Fruit fly (Drosophila melanogaster) whole organism, embryonic: ENCODE measurements around the gene Art1.
A peak's percentile ranks its signal among the peaks of the same experiment; 100 is the strongest.

ENCODE experiments used
- ATbp ChIP-seq: fragments of 200-800 bp; sonication (Bioruptor generic); optimal IDR thresholded peaks from 2 replicates; lab custom pipeline; 2017; ENCODE audit warnings: missing biosample characterization, mild to moderate bottlenecking, missing genetic modification characterization, missing genetic modification reagents
- Bteb2 ChIP-seq: fragments of 200-800 bp; sonication (Bioruptor generic); optimal IDR thresholded peaks from 2 replicates; lab custom pipeline; 2016; ENCODE audit warnings: missing biosample characterization, missing genetic modification characterization
- CG12071 ChIP-seq: fragments of 200-800 bp; sonication (Bioruptor generic); optimal IDR thresholded peaks from 3 replicates; lab custom pipeline; 2018; ENCODE audit warnings: missing biosample characterization, mild to moderate bottlenecking, missing genetic modification characterization
- CG13775 ChIP-seq: fragments of 200-800 bp; sonication (Bioruptor generic); optimal IDR thresholded peaks from 3 replicates; lab custom pipeline; 2017; ENCODE audit warnings: missing biosample characterization, mild to moderate bottlenecking, missing genetic modification characterization
- CG13894 ChIP-seq: fragments of 200-800 bp; sonication (Bioruptor generic); optimal IDR thresholded peaks from 3 replicates; lab custom pipeline; 2018; ENCODE audit warnings: missing biosample characterization, mild to moderate bottlenecking, missing genetic modification characterization, moderate library complexity
- CG15269 ChIP-seq: fragments of 200-800 bp; sonication (Bioruptor generic); optimal IDR thresholded peaks from 2 replicates; lab custom pipeline; 2018; ENCODE audit warnings: missing biosample characterization, mild to moderate bottlenecking, missing genetic modification characterization, moderate library complexity
- CG17385 ChIP-seq: fragments of 200-800 bp; sonication (Bioruptor generic); optimal IDR thresholded peaks from 3 replicates; lab custom pipeline; 2018; ENCODE audit warnings: missing biosample characterization, mild to moderate bottlenecking, missing genetic modification characterization
- CG18262 ChIP-seq: fragments of 200-800 bp; optimal IDR thresholded peaks from 3 replicates; lab custom pipeline; 2019; ENCODE audit warnings: missing biosample characterization, mild to moderate bottlenecking, missing genetic modification characterization, moderate library complexity
- CG18599 ChIP-seq: fragments of 200-800 bp; sonication (Bioruptor generic); optimal IDR thresholded peaks from 3 replicates; lab custom pipeline; 2017; ENCODE audit warnings: missing biosample characterization, missing genetic modification characterization, mild to moderate bottlenecking, moderate library complexity, missing genetic modification reagents
- CG2116 ChIP-seq: fragments of 200-800 bp; sonication (Bioruptor generic); optimal IDR thresholded peaks from 3 replicates; lab custom pipeline; 2018; ENCODE audit warnings: missing biosample characterization, mild to moderate bottlenecking, missing genetic modification characterization
- CG31224 ChIP-seq: fragments of 200-800 bp; sonication (Bioruptor generic); IDR thresholded peaks from 2 replicates; pipeline ENCODE4 v1.3.6; 2022; ENCODE audit warnings: missing biosample characterization, missing genetic modification characterization
- CG31388 ChIP-seq: fragments of 200-800 bp; sonication (Bioruptor generic); optimal IDR thresholded peaks from 2 replicates; lab custom pipeline; 2016; ENCODE audit warnings: missing biosample characterization, missing genetic modification characterization
- CG43689 ChIP-seq: fragments of 200-800 bp; sonication (Bioruptor generic); IDR thresholded peaks from 2 replicates; pipeline ENCODE4 v1.3.6; 2022; ENCODE audit warnings: missing biosample characterization, missing genetic modification characterization
- CG4730 ChIP-seq: fragments of 200-800 bp; sonication (Bioruptor generic); IDR thresholded peaks from 2 replicates; pipeline ENCODE4 v1.3.6; 2022; ENCODE audit warnings: missing biosample characterization, missing genetic modification characterization
- CG5180 ChIP-seq: fragments of 200-800 bp; sonication (Bioruptor generic); optimal IDR thresholded peaks from 3 replicates; lab custom pipeline; 2017; ENCODE audit warnings: missing biosample characterization, missing genetic modification characterization, mild to moderate bottlenecking, moderate library complexity, missing genetic modification reagents
- CG6254 ChIP-seq: fragments of 200-800 bp; sonication (Bioruptor generic); optimal IDR thresholded peaks from 3 replicates; lab custom pipeline; 2017; ENCODE audit warnings: mild to moderate bottlenecking, missing biosample characterization, missing genetic modification reagents, missing genetic modification characterization
- CG6689 ChIP-seq: fragments of 200-800 bp; sonication (Bioruptor generic); IDR thresholded peaks from 2 replicates; pipeline ENCODE4 v1.3.6; 2022; ENCODE audit warnings: missing biosample characterization, missing genetic modification characterization
- CG7839 ChIP-seq: fragments of 200-800 bp; sonication (Bioruptor generic); optimal IDR thresholded peaks from 3 replicates; lab custom pipeline; 2018; ENCODE audit warnings: missing biosample characterization, mild to moderate bottlenecking, missing genetic modification characterization, moderate library complexity
- CG7928 ChIP-seq: fragments of 200-800 bp; sonication (Bioruptor generic); optimal IDR thresholded peaks from 2 replicates; lab custom pipeline; 2017; ENCODE audit warnings: missing biosample characterization, mild to moderate bottlenecking, missing genetic modification characterization
- CG8478 ChIP-seq: fragments of >200 bp; optimal IDR thresholded peaks from 2 replicates; lab custom pipeline; 2018
- CG8944 ChIP-seq: fragments of 200-800 bp; sonication (Bioruptor generic); optimal IDR thresholded peaks from 3 replicates; lab custom pipeline; 2016; ENCODE audit warnings: missing biosample characterization, missing genetic modification characterization
- CG9727 ChIP-seq: fragments of 200-800 bp; sonication (Bioruptor generic); optimal IDR thresholded peaks from 3 replicates; lab custom pipeline; 2017; ENCODE audit warnings: missing biosample characterization, mild to moderate bottlenecking, missing genetic modification characterization
- Doc2 ChIP-seq: fragments of 200-800 bp; sonication (Bioruptor generic); IDR thresholded peaks from 2 replicates; pipeline ENCODE4 v1.3.6; 2022; ENCODE audit warnings: missing biosample characterization, missing genetic modification characterization
- Drgx ChIP-seq: fragments of 200-800 bp; sonication (Bioruptor generic); IDR thresholded peaks from 2 replicates; pipeline ENCODE4 v1.3.6; 2022; ENCODE audit warnings: missing biosample characterization, missing genetic modification characterization
- Ets65A ChIP-seq: fragments of 200-800 bp; sonication (Bioruptor generic); peaks from one replicate; lab custom pipeline; 2016; ENCODE audit warnings: missing biosample characterization, missing genetic modification characterization
- Hsf ChIP-seq: fragments of 200-800 bp; sonication (Bioruptor generic); optimal IDR thresholded peaks from 3 replicates; lab custom pipeline; 2016; ENCODE audit warnings: missing biosample characterization, missing genetic modification characterization
- MBD-R2 ChIP-seq: fragments of 200-800 bp; sonication (Bioruptor generic); IDR thresholded peaks from 2 replicates; pipeline ENCODE4 v1.3.6; 2022; ENCODE audit warnings: missing biosample characterization, missing genetic modification characterization
- Mad ChIP-seq: fragments of 200-800 bp; sonication (Bioruptor generic); optimal IDR thresholded peaks from 2 replicates; lab custom pipeline; 2016; ENCODE audit warnings: missing biosample characterization, missing genetic modification characterization
- Meics ChIP-seq: fragments of 200-800 bp; sonication (Bioruptor generic); optimal IDR thresholded peaks from 2 replicates; lab custom pipeline; 2017; ENCODE audit warnings: missing biosample characterization, mild to moderate bottlenecking, missing genetic modification characterization
- Mrtf ChIP-seq: fragments of 200-800 bp; sonication (Bioruptor generic); IDR thresholded peaks from 3 replicates; pipeline ENCODE4 v1.3.6; 2022; ENCODE audit warnings: missing biosample characterization, missing genetic modification characterization
- NFAT ChIP-seq: fragments of 200-800 bp; sonication (Bioruptor generic); IDR thresholded peaks from 2 replicates; pipeline ENCODE4 v1.3.6; 2022; ENCODE audit warnings: missing biosample characterization, missing genetic modification characterization
- Oli ChIP-seq: fragments of 200-800 bp; sonication (Bioruptor generic); optimal IDR thresholded peaks from 2 replicates; lab custom pipeline; 2018; ENCODE audit warnings: missing biosample characterization, mild to moderate bottlenecking, missing genetic modification characterization, moderate library complexity
- Ptx1 ChIP-seq: fragments of 200-800 bp; sonication (Bioruptor generic); IDR thresholded peaks from 2 replicates; pipeline ENCODE4 v1.3.6; 2022; ENCODE audit warnings: missing biosample characterization, missing genetic modification characterization
- Usf ChIP-seq: fragments of 200-800 bp; sonication (Bioruptor generic); optimal IDR thresholded peaks from 2 replicates; lab custom pipeline; 2017; ENCODE audit warnings: missing genotype, missing biosample characterization, missing genetic modification characterization
- aop ChIP-seq: fragments of 200-800 bp; sonication (Bioruptor generic); IDR thresholded peaks from 2 replicates; pipeline ENCODE4 v1.3.6; 2022; ENCODE audit warnings: missing biosample characterization, missing genetic modification characterization
- ase ChIP-seq: fragments of 200-800 bp; sonication (Bioruptor generic); IDR thresholded peaks from 3 replicates; pipeline ENCODE4 v1.3.6; 2022; ENCODE audit warnings: missing biosample characterization, missing genetic modification characterization
- bcd ChIP-seq: fragments of 200-800 bp; sonication (Bioruptor generic); optimal IDR thresholded peaks from 2 replicates; lab custom pipeline; 2017; ENCODE audit warnings: missing biosample characterization, mild to moderate bottlenecking, missing genetic modification characterization
- bigmax ChIP-seq: fragments of 200-800 bp; sonication (Bioruptor generic); optimal IDR thresholded peaks from 2 replicates; lab custom pipeline; 2018; ENCODE audit warnings: missing biosample characterization, mild to moderate bottlenecking, missing genetic modification characterization
- btn ChIP-seq: fragments of 200-800 bp; sonication (Bioruptor generic); optimal IDR thresholded peaks from 2 replicates; lab custom pipeline; 2016; ENCODE audit warnings: missing biosample characterization, missing genetic modification characterization
- chn ChIP-seq: fragments of 200-800 bp; sonication (Bioruptor generic); optimal IDR thresholded peaks from 2 replicates; lab custom pipeline; 2016; ENCODE audit warnings: missing biosample characterization, missing genetic modification characterization
- dmrt11E ChIP-seq: fragments of 200-800 bp; sonication (Bioruptor generic); optimal IDR thresholded peaks from 3 replicates; lab custom pipeline; 2018; ENCODE audit warnings: missing biosample characterization, mild to moderate bottlenecking, missing genetic modification characterization, moderate library complexity
- exex ChIP-seq: fragments of 200-800 bp; sonication (Bioruptor generic); optimal IDR thresholded peaks from 4 replicates; lab custom pipeline; 2018; ENCODE audit warnings: missing biosample characterization, mild to moderate bottlenecking, missing genetic modification characterization, moderate library complexity
- ftz-f1 ChIP-seq: fragments of 200-800 bp; sonication (Bioruptor generic); optimal IDR thresholded peaks from 2 replicates; lab custom pipeline; 2016; ENCODE audit warnings: missing biosample characterization, missing genetic modification characterization
- gt ChIP-seq: fragments of 200-800 bp; sonication (Bioruptor generic); IDR thresholded peaks from 2 replicates; pipeline ENCODE4 v1.3.6; 2022; ENCODE audit warnings: missing biosample characterization, missing genetic modification characterization
- lola ChIP-seq, 3 experiments: fragments of >200 bp in 2 of 3; fragments of 200-800 bp in 1 of 3; sonication (Bioruptor generic) in 1 of 3; optimal IDR thresholded peaks; 2 replicates each; lab custom pipeline; 2017 to 2019; ENCODE audit warnings: missing biosample characterization in 3 of 3, missing genetic modification characterization in 3 of 3, mild to moderate bottlenecking in 1 of 3, moderate library complexity in 1 of 3
- pum ChIP-seq: fragments of 200-800 bp; sonication (Bioruptor generic); optimal IDR thresholded peaks from 2 replicates; lab custom pipeline; 2016; ENCODE audit warnings: missing biosample characterization, missing genetic modification characterization
- repo ChIP-seq: fragments of 200-800 bp; sonication (Bioruptor generic); optimal IDR thresholded peaks from 2 replicates; lab custom pipeline; 2016; ENCODE audit warnings: missing biosample characterization, missing genetic modification characterization
- row ChIP-seq: fragments of 200-800 bp; sonication (Bioruptor generic); IDR thresholded peaks from 3 replicates; pipeline ENCODE4 v1.3.6; 2022; ENCODE audit warnings: missing biosample characterization, missing genetic modification characterization
- tap ChIP-seq: fragments of 200-800 bp; optimal IDR thresholded peaks from 3 replicates; lab custom pipeline; 2019; ENCODE audit warnings: missing biosample characterization, mild to moderate bottlenecking, missing genetic modification characterization, moderate library complexity
- tio ChIP-seq: fragments of 200-800 bp; sonication (Bioruptor generic); optimal IDR thresholded peaks from 2 replicates; lab custom pipeline; 2017; ENCODE audit warnings: missing biosample characterization, missing genetic modification characterization, inconsistent platforms
- tll ChIP-seq, 2 experiments: fragments of 200-800 bp in 1 of 2; fragments of >200 bp in 1 of 2; sonication (Bioruptor generic) in 1 of 2; optimal IDR thresholded peaks; 2 replicates each; lab custom pipeline; 2017 to 2019; ENCODE audit warnings: missing biosample characterization in 2 of 2, missing genetic modification characterization in 2 of 2, mild to moderate bottlenecking in 1 of 2, moderate library complexity in 1 of 2
- twi ChIP-seq: fragments of 200-800 bp; optimal IDR thresholded peaks from 2 replicates; lab custom pipeline; 2019; ENCODE audit warnings: missing biosample characterization, mild to moderate bottlenecking, missing genetic modification characterization, moderate library complexity

The Art1 gene

dm6 chr3R:10788186-10788585, at the start of gene Art1, which contains the start of gene Mcm5 (continued):
- TF ChIP-seq CG6254 (GFP tag; lab: Kevin White, UChicago) = no peak
- TF ChIP-seq Mad (GFP tag; lab: Kevin White, UChicago) = peak; percentile 59
- TF ChIP-seq exex (tag; lab: Kevin White, UChicago) = no peak
- TF ChIP-seq btn (GFP tag; lab: Kevin White, UChicago) = no peak
- TF ChIP-seq row (GFP tag; lab: Robert Waterston, UW) = peak; percentile 83
- TF ChIP-seq ase (GFP tag; lab: Robert Waterston, UW) = no peak
- peak; percentile 11 for TF ChIP-seq bcd (GFP tag; lab: Kevin White, UChicago)
- no peak for TF ChIP-seq CG43689 (GFP tag; lab: Robert Waterston, UW)
- no peak for TF ChIP-seq repo (GFP tag; lab: Kevin White, UChicago)
- TF ChIP-seq tll (GFP tag; optimal IDR thresholded peaks at IDR 0.05; lab: Kevin White, UChicago) = peak; percentile 31 to 59
- peak in 1 of 3 experiments; percentile 42 for TF ChIP-seq lola (GFP tag; optimal IDR thresholded peaks at IDR 0.05; lab: Kevin White, UChicago)
- TF ChIP-seq CG18599 (GFP tag; lab: Kevin White, UChicago) = peak; percentile 17
- TF ChIP-seq CG4730 (GFP tag; lab: Robert Waterston, UW) = no peak
- TF ChIP-seq dmrt11E (tag; lab: Kevin White, UChicago) = peak; percentile 44
- TF ChIP-seq Usf (GFP tag; lab: Kevin White, UChicago) = no peak
- no peak for TF ChIP-seq CG31224 (GFP tag; lab: Robert Waterston, UW)
- peak; percentile 50 for TF ChIP-seq Bteb2 (GFP tag; lab: Kevin White, UChicago)
- no peak for TF ChIP-seq Oli (tag; lab: Kevin White, UChicago)
- no peak for TF ChIP-seq Ptx1 (GFP tag; lab: Robert Waterston, UW)
- no peak for TF ChIP-seq gt (GFP tag; lab: Robert Waterston, UW)
- no peak for TF ChIP-seq CG12071 (GFP tag; lab: Kevin White, UChicago)
- TF ChIP-seq CG2116 (GFP tag; lab: Kevin White, UChicago) = peak; percentile 79
- no peak for TF ChIP-seq CG7928
- no peak for TF ChIP-seq tap (tag; lab: Kevin White, UChicago)
- no peak for TF ChIP-seq tio
- TF ChIP-seq pum (GFP tag; lab: Kevin White, UChicago) = peak; percentile 17
- no peak for TF ChIP-seq CG5180 (GFP tag; lab: Kevin White, UChicago)
- TF ChIP-seq Mrtf (GFP tag; lab: Robert Waterston, UW) = no peak
- no peak for TF ChIP-seq CG6689 (GFP tag; lab: Robert Waterston, UW)
- peak; percentile 22 for TF ChIP-seq twi (tag; lab: Kevin White, UChicago)
- TF ChIP-seq Ets65A (GFP tag; lab: Kevin White, UChicago) = peak; percentile 90
- TF ChIP-seq MBD-R2 = peak; percentile 72
- no peak for TF ChIP-seq Drgx
- TF ChIP-seq CG8944 (GFP tag; lab: Kevin White, UChicago) = no peak
- TF ChIP-seq Doc2 (GFP tag; lab: Robert Waterston, UW) = no peak
- no peak for TF ChIP-seq CG8478 (lab: Kevin White, UChicago)
- TF ChIP-seq CG18262 (tag; lab: Kevin White, UChicago) = peak; percentile 36
- no peak for TF ChIP-seq CG7839 (tag; lab: Kevin White, UChicago)
- TF ChIP-seq CG13894 (tag; lab: Kevin White, UChicago) = no peak
- no peak for TF ChIP-seq ATbp
- TF ChIP-seq CG31388 (GFP tag; lab: Kevin White, UChicago) = no peak
- TF ChIP-seq ftz-f1 = no peak
- peak; percentile 53 for TF ChIP-seq chn (GFP tag; lab: Kevin White, UChicago)
- TF ChIP-seq CG17385 = peak; percentile 2
- peak; percentile 59 for TF ChIP-seq CG9727 (GFP tag; lab: Kevin White, UChicago)
- TF ChIP-seq bigmax (GFP tag; lab: Kevin White, UChicago) = no peak
- peak; percentile 24 for TF ChIP-seq Meics
- peak; percentile 56 for TF ChIP-seq CG13775
- TF ChIP-seq aop (GFP tag; lab: Robert Waterston, UW) = no peak
- TF ChIP-seq Hsf (GFP tag; lab: Kevin White, UChicago) = peak; percentile 70
- TF ChIP-seq NFAT (GFP tag; lab: Robert Waterston, UW) = peak; percentile 25; the same call in 1 of the 2 replicates
- TF ChIP-seq CG15269 = no peak
